Fruit fly (Drosophila melanogaster): Measurements from ENCODE around the gene Tep3.

DNA sequence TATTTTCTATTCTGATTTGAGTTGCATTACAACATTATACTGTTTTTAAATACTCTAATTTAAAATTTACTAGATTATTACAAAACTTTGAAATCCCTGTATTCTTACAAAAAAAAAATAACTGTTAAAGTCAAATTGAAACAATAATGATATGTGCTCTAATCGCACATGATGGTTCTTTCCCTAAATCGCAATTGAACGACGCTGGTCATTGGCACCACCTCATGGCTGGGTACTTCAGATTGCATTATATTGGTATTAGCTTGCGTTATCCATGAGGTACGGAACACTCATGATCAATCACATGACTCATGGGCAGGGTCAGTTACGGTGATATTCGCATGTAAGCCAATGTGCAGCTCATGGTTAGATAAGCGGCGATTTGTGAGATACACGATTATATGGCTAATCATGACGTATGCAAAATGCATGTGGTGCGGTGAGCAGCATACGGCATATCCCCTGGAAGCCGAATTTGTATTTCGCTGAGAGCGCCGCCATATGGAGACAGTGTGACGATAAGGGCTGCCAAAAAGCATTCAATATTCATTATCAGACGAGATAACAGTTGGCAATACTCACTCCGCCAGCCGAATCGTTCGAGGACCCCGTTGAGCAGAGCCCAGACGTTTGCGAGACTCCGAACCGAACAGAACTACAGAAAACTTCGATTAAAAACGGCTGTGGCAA is 24.4 kb upstream of the Tep3 start:
- TF ChIP-seq CG8478 (optimal IDR thresholded peaks at IDR 0.05), result no peak
- TF ChIP-seq CTCF (optimal IDR thresholded peaks at IDR 0.05), result no peak
